Worm (Caenorhabditis elegans) whole organism, early embryonic: ENCODE results near the gene R09H3.3.
"Not testable (repeated sequence)": the region's sequence is repeated elsewhere in the genome, so short reads cannot be mapped to it uniquely, and the experiment has no call there.

Source experiments
- B0310.2 ChIP-seq: sonication (generic microtip); optimal IDR thresholded peaks from 2 replicates; lab custom pipeline; 2016; ENCODE audit warnings: mild to moderate bottlenecking, missing genetic modification characterization, missing compliant biosample characterization
- F13C5.2 ChIP-seq: sonication (generic microtip); optimal IDR thresholded peaks from 2 replicates; lab custom pipeline; 2017; ENCODE audit warnings: mild to moderate bottlenecking, missing genetic modification characterization, inconsistent platforms, missing compliant biosample characterization
- aly-1 ChIP-seq: sonication (generic microtip); optimal IDR thresholded peaks from 2 replicates; lab custom pipeline; 2016; ENCODE audit warnings: missing genetic modification characterization, missing compliant biosample characterization
- ama-1 ChIP-seq: fragments of 150-350 bp; optimal IDR thresholded peaks from 2 replicates; lab custom pipeline; 2014
- ceh-13 ChIP-seq: fragments of 200-800 bp; sonication (Bioruptor generic); optimal IDR thresholded peaks from 2 replicates; lab custom pipeline; 2018; ENCODE audit warnings: mild to moderate bottlenecking, missing genetic modification characterization, missing compliant biosample characterization
- ceh-36 ChIP-seq: sonication (generic microtip); optimal IDR thresholded peaks from 2 replicates; lab custom pipeline; 2016; ENCODE audit warnings: missing genetic modification characterization, inconsistent platforms, missing compliant biosample characterization
- ets-7 ChIP-seq: sonication (generic microtip); optimal IDR thresholded peaks from 2 replicates; lab custom pipeline; 2016; ENCODE audit warnings: missing genotype, missing genetic modification characterization, missing compliant biosample characterization
- flt-1 ChIP-seq: fragments of 200-800 bp; sonication (Bioruptor generic); IDR thresholded peaks from 2 replicates; pipeline ENCODE4 v1.3.6; 2022; ENCODE audit warnings: missing genetic modification characterization, missing compliant biosample characterization
- hmbx-1 ChIP-seq: sonication (generic microtip); optimal IDR thresholded peaks from 2 replicates; lab custom pipeline; 2016; ENCODE audit warnings: mild to moderate bottlenecking, missing genetic modification characterization, missing compliant biosample characterization
- hmg-4 ChIP-seq: fragments of 200-800 bp; sonication (Bioruptor generic); optimal IDR thresholded peaks from 2 replicates; lab custom pipeline; 2018; ENCODE audit warnings: mild to moderate bottlenecking, missing genetic modification characterization, missing compliant biosample characterization
- hnd-1 ChIP-seq: sonication (generic microtip); optimal IDR thresholded peaks from 2 replicates; lab custom pipeline; 2016; ENCODE audit warnings: missing genetic modification characterization, missing compliant biosample characterization
- pes-1 ChIP-seq: fragments of 200-800 bp; sonication (Bioruptor generic); IDR thresholded peaks from 2 replicates; pipeline ENCODE4 v1.3.6; 2022; ENCODE audit warnings: missing genetic modification reagents, missing genetic modification characterization, missing compliant biosample characterization
- scrt-1 ChIP-seq: fragments of 200-800 bp; sonication (Bioruptor generic); IDR thresholded peaks from 2 replicates; pipeline ENCODE4 v1.3.6; 2022; ENCODE audit warnings: missing genetic modification characterization, missing compliant biosample characterization
- sea-1 ChIP-seq: fragments of 200-800 bp; sonication (Bioruptor generic); conservative IDR thresholded peaks from 2 replicates; pipeline ENCODE4 v1.3.6; 2022; ENCODE audit warnings: missing genetic modification characterization, missing compliant biosample characterization
- tbx-11 ChIP-seq: fragments of 200-800 bp; sonication (Bioruptor generic); IDR thresholded peaks from 2 replicates; pipeline ENCODE4 v1.3.6; 2022; ENCODE audit warnings: missing genetic modification characterization, missing compliant biosample characterization
- tbx-37 ChIP-seq: fragments of 200-800 bp; sonication (Bioruptor generic); conservative IDR thresholded peaks from 2 replicates; pipeline ENCODE4 v1.3.6; 2022; ENCODE audit warnings: missing genetic modification reagents, missing genetic modification characterization, missing compliant biosample characterization
- tra-4 ChIP-seq: sonication (generic microtip); optimal IDR thresholded peaks from 2 replicates; lab custom pipeline; 2017; ENCODE audit warnings: missing genetic modification characterization, missing compliant biosample characterization

R09H3.3 gene

ce11 chrX:1690894-1691293, 22.2 kb upstream of the R09H3.3 start, which contains the start of gene C36C9.6:
TSS of gene C36C9.6 (minus strand) at chrX:1690994.
- not testable (repeated sequence) for TF ChIP-seq scrt-1 (GFP tag; lab: Robert Waterston, UW); ama-1 (lab: Kevin White, UChicago); tra-4 (tag; lab: Kevin White, UChicago)

DNA sequence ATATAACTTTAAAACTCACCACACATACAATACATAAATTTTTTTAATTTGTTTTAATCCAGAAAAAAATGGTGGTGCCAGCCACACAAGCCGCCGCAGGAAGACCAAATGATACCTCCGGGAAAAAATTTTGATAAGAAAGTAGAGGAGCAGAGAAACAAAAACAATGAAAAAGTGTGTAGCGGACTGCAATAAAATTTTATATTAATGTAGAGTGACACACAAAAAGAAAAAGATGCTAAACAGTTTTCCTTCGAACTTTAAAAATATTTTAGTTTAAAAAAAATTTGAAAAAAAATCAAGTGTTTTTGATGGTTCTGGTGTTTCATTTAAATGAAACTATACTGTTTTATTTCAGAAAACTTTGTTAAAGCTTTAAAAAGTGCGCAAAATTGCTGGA, 21.3 kb upstream of the R09H3.3 start, which contains the start of gene C36C9.12:
C36C9.12 (minus strand) TSS at position 101 of the 400 bp plus-strand sequence.
- not testable (repeated sequence) for TF ChIP-seq ama-1 (lab: Kevin White, UChicago); hnd-1; tbx-37 (GFP tag; lab: Robert Waterston, UW)

- not testable (repeated sequence) for TF ChIP-seq ama-1 (lab: Kevin White, UChicago); F13C5.2; ceh-36 (tag; lab: Kevin White, UChicago)
These were observed 18.4 kb upstream of the R09H3.3 start, which contains the start of gene C36C9.11 for ce11 chrX:1687079-1687478. TSS of gene C36C9.11 (plus strand) at chrX:1687379.

DNA sequence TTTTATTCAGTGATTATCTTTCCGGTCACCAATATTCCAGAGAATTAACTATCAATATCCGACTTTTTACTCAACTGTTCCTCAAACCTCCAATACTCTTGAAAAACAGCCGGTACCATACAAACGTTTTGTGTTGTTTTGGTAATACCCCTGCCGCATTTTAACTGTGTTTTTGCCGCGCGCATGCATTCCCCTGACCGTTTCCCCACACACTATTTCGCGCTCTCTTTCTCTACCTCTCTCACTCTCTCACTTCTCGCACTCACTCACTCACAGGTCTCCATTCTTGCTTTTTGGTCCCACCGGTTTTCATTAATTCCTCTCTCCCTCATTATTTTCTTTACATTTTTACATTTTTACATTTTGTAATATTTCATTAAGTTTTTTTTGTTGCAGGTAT, 13.9 kb upstream of the R09H3.3 start, which contains the start of gene meg-4:
meg-4 (plus strand) TSS at position 397 of the 400 bp plus-strand sequence.
- TF ChIP-seq aly-1 (no peak), hmbx-1 (no peak), tra-4 (tag; lab: Kevin White, UChicago) (no peak), tbx-11 (no peak), ceh-36 (tag; lab: Kevin White, UChicago) (no peak), ceh-13 (no peak), F13C5.2 (no peak), ets-7 (tag; lab: Kevin White, UChicago) (no peak), scrt-1 (GFP tag; lab: Robert Waterston, UW) (no peak), pes-1 (GFP tag; lab: Robert Waterston, UW) (no peak), hmg-4 (GFP tag; lab: Kevin White, UChicago) (no peak), tbx-37 (GFP tag; lab: Robert Waterston, UW) (no peak), B0310.2 (tag; lab: Kevin White, UChicago) (no peak), hnd-1 (no peak), sea-1 (GFP tag; lab: Robert Waterston, UW) (no peak), flt-1 (no peak), ama-1 (lab: Kevin White, UChicago) (no peak)

- TF ChIP-seq scrt-1 (GFP tag; lab: Robert Waterston, UW) (no peak), tra-4 (tag; lab: Kevin White, UChicago) (no peak), sea-1 (GFP tag; lab: Robert Waterston, UW) (no peak), ceh-36 (tag; lab: Kevin White, UChicago) (no peak), ets-7 (tag; lab: Kevin White, UChicago) (no peak), flt-1 (no peak), ceh-13 (no peak), pes-1 (GFP tag; lab: Robert Waterston, UW) (no peak), ama-1 (lab: Kevin White, UChicago) (no peak), hmbx-1 (no peak), tbx-11 (no peak), hnd-1 (no peak), hmg-4 (GFP tag; lab: Kevin White, UChicago) (no peak), aly-1 (no peak)
These were observed 9.4 kb upstream of the R09H3.3 start, which contains the start of gene fbxa-170 for ce11 chrX:1678021-1678420. TSS of gene fbxa-170 (minus strand) at chrX:1678121.

ce11 chrX:1675879-1676278, 7.2 kb upstream of the R09H3.3 start:
- no peak for TF ChIP-seq B0310.2 (tag; lab: Kevin White, UChicago)
- TF ChIP-seq ets-7 (tag; lab: Kevin White, UChicago) = no peak
- no peak for TF ChIP-seq hmbx-1
- TF ChIP-seq tra-4 (tag; lab: Kevin White, UChicago) = no peak
- TF ChIP-seq tbx-11 = no peak
- no peak for TF ChIP-seq aly-1
- no peak for TF ChIP-seq pes-1 (GFP tag; lab: Robert Waterston, UW)
- TF ChIP-seq ceh-36 (tag; lab: Kevin White, UChicago) = no peak
- no peak for TF ChIP-seq hnd-1
- no peak for TF ChIP-seq F13C5.2
- no peak for TF ChIP-seq flt-1
- no peak for TF ChIP-seq sea-1 (GFP tag; lab: Robert Waterston, UW)
- no peak for TF ChIP-seq tbx-37 (GFP tag; lab: Robert Waterston, UW)
- TF ChIP-seq ceh-13 = no peak
- TF ChIP-seq hmg-4 (GFP tag; lab: Kevin White, UChicago) = no peak
- no peak for TF ChIP-seq ama-1 (lab: Kevin White, UChicago)
- TF ChIP-seq scrt-1 (GFP tag; lab: Robert Waterston, UW) = no peak

ce11 chrX:1674056-1674455, 5.4 kb upstream of the R09H3.3 start, which contains the start of gene tbx-31:
TSS of gene tbx-31 (minus strand) at chrX:1674156.
- TF ChIP-seq flt-1 (no peak), pes-1 (GFP tag; lab: Robert Waterston, UW) (no peak), ets-7 (tag; lab: Kevin White, UChicago) (no peak), hnd-1 (no peak), ama-1 (lab: Kevin White, UChicago) (no peak), tbx-37 (GFP tag; lab: Robert Waterston, UW) (no peak), ceh-36 (tag; lab: Kevin White, UChicago) (no peak), hmbx-1 (no peak), sea-1 (GFP tag; lab: Robert Waterston, UW) (no peak), F13C5.2 (no peak), tbx-11 (no peak), scrt-1 (GFP tag; lab: Robert Waterston, UW) (no peak), aly-1 (no peak), ceh-13 (no peak)

DNA sequence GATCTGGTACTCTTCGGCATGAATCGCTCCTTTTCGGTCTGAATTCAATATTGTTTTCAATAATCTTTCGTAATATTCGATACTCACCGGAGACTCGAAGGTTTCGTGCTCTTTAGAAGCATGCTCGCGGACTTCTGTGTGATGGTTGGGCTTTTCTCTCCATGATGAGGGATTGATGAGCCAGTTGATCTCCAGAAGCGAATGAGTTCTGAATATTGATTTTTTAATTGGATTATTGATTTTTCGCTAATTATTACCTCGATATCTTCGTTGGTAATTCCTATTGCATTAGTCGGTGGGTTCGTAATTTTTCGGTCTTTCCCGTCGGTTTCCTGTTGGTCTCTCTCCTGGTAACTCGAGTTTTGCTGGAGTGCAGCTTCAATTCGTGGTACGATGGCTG, 1.6 kb downstream of the R09H3.3 start:
- TF ChIP-seq ama-1 (lab: Kevin White, UChicago) = no peak
- TF ChIP-seq ets-7 (tag; lab: Kevin White, UChicago) = no peak
- no peak for TF ChIP-seq tra-4 (tag; lab: Kevin White, UChicago)
- TF ChIP-seq flt-1 = no peak
- no peak for TF ChIP-seq hmbx-1
- TF ChIP-seq aly-1 = no peak
- no peak for TF ChIP-seq hmg-4 (GFP tag; lab: Kevin White, UChicago)
- TF ChIP-seq pes-1 (GFP tag; lab: Robert Waterston, UW) = no peak
